Fruit fly (Drosophila melanogaster) Kc167 (cell line): ENCODE results near the gene CAH8.

Experiments
- Myc ChIP-seq: fragments of >200 bp; optimal IDR thresholded peaks from 2 replicates; lab custom pipeline; 2017; ENCODE audit warnings: missing external identifiers
- Sin3A ChIP-seq: fragments of >200 bp; optimal IDR thresholded peaks from 2 replicates; lab custom pipeline; 2018; ENCODE audit warnings: missing external identifiers
- h ChIP-seq: fragments of >200 bp; optimal IDR thresholded peaks from 3 replicates; lab custom pipeline; 2018; ENCODE audit warnings: missing external identifiers
- insv ChIP-seq: fragments of >200 bp; optimal IDR thresholded peaks from 3 replicates; lab custom pipeline; 2018; ENCODE audit warnings: missing external identifiers
- psq ChIP-seq: fragments of >200 bp; optimal IDR thresholded peaks from 2 replicates; lab custom pipeline; 2017; ENCODE audit warnings: missing external identifiers
- ttk ChIP-seq: sonication (Bioruptor generic); optimal IDR thresholded peaks from 2 replicates; lab custom pipeline; 2017; ENCODE audit warnings: missing external identifiers

Gene CAH8

dm6 chr3R:22340207-22340606 is 49.3 kb downstream of the CAH8 start, which contains the start of gene CG5388:
Gene CG5388, minus strand, starts transcription at chr3R:22340307.
- TF ChIP-seq ttk (lab: Kevin White, UChicago) (no peak), Sin3A (lab: Kevin White, UChicago) (no peak), psq (no peak), h (lab: Kevin White, UChicago) (no peak), Myc (lab: Kevin White, UChicago) (no peak), insv (lab: Kevin White, UChicago) (no peak)

dm6 chr3R:22339510-22339909 is 50.0 kb downstream of the CAH8 start:
- TF ChIP-seq h (lab: Kevin White, UChicago) (no peak), insv (lab: Kevin White, UChicago) (no peak), ttk (lab: Kevin White, UChicago) (no peak), Sin3A (lab: Kevin White, UChicago) (no peak), Myc (lab: Kevin White, UChicago) (no peak)
